Worm (Caenorhabditis elegans) whole organism, late embryonic: ENCODE data around the gene srh-147.

Source experiments
- ceh-19 ChIP-seq: fragments of 200-800 bp; sonication (Bioruptor generic); optimal IDR thresholded peaks from 2 replicates; lab custom pipeline; 2018; ENCODE audit warnings: mild to moderate bottlenecking, missing genetic modification characterization, missing compliant biosample characterization
- ceh-2 ChIP-seq: sonication (generic microtip); optimal IDR thresholded peaks from 2 replicates; lab custom pipeline; 2016; ENCODE audit warnings: missing genotype, missing genetic modification characterization, missing compliant biosample characterization
- ceh-9 ChIP-seq: sonication (generic microtip); optimal IDR thresholded peaks from 2 replicates; lab custom pipeline; 2016; ENCODE audit warnings: mild to moderate bottlenecking, missing genetic modification characterization, inconsistent platforms, missing compliant biosample characterization
- fkh-10 ChIP-seq: fragments of 150-350 bp; optimal IDR thresholded peaks from 2 replicates; lab custom pipeline; 2014; ENCODE audit warnings: missing biosample characterization, missing genetic modification reagents, missing genetic modification characterization
- hlh-30 ChIP-seq: sonication (generic microtip); optimal IDR thresholded peaks from 2 replicates; lab custom pipeline; 2017; ENCODE audit warnings: antibody characterized with exemption, missing genetic modification characterization, missing compliant biosample characterization; ENCODE audit not compliant: insufficient read depth
- nfya-1 ChIP-seq: sonication (generic microtip); optimal IDR thresholded peaks from 2 replicates; lab custom pipeline; 2017; ENCODE audit warnings: missing genetic modification characterization, mild to moderate bottlenecking, missing compliant biosample characterization, antibody characterized with exemption, moderate library complexity
- odd-2 ChIP-seq: sonication (generic microtip); optimal IDR thresholded peaks from 2 replicates; lab custom pipeline; 2017; ENCODE audit warnings: antibody characterized with exemption, mild to moderate bottlenecking, missing genetic modification characterization, missing compliant biosample characterization
- pha-4 ChIP-seq: fragments of 150-350 bp; optimal IDR thresholded peaks from 2 replicates; lab custom pipeline; 2018; ENCODE audit warnings: missing biosample characterization, missing genetic modification reagents, missing genetic modification characterization
- ref-2 ChIP-seq: sonication (generic microtip); optimal IDR thresholded peaks from 2 replicates; lab custom pipeline; 2016; ENCODE audit warnings: missing genetic modification characterization, missing compliant biosample characterization
- tbx-2 ChIP-seq: sonication (generic microtip); optimal IDR thresholded peaks from 2 replicates; lab custom pipeline; 2016; ENCODE audit warnings: missing genetic modification characterization, missing compliant biosample characterization
- unc-42 ChIP-seq: sonication (generic microtip); optimal IDR thresholded peaks from 2 replicates; lab custom pipeline; 2016; ENCODE audit warnings: missing genotype, missing genetic modification characterization, missing compliant biosample characterization

ce11 chrV:15831586-15831985 is 18.5 kb downstream of the srh-147 start, which contains the start of gene srbc-56:
- TF ChIP-seq odd-2 (tag; lab: Kevin White, UChicago) (no peak), ceh-9 (tag; lab: Kevin White, UChicago) (no peak), pha-4 (tag; lab: Kevin White, UChicago) (no peak), tbx-2 (tag; lab: Kevin White, UChicago) (no peak), fkh-10 (no peak), unc-42 (tag; lab: Kevin White, UChicago) (no peak), ref-2 (no peak), nfya-1 (tag; lab: Kevin White, UChicago) (no peak), ceh-2 (tag; lab: Kevin White, UChicago) (no peak), hlh-30 (tag; lab: Kevin White, UChicago) (no peak), ceh-19 (GFP tag; lab: Kevin White, UChicago) (no peak)
